Fruit fly (Drosophila melanogaster) Kc167 (cell line): ENCODE results near the gene Sas-6.

Experiments
- Myc ChIP-seq: fragments of >200 bp; optimal IDR thresholded peaks from 2 replicates; lab custom pipeline; 2017; ENCODE audit warnings: missing external identifiers
- Sin3A ChIP-seq: fragments of >200 bp; optimal IDR thresholded peaks from 2 replicates; lab custom pipeline; 2018; ENCODE audit warnings: missing external identifiers
- h ChIP-seq: fragments of >200 bp; optimal IDR thresholded peaks from 3 replicates; lab custom pipeline; 2018; ENCODE audit warnings: missing external identifiers
- insv ChIP-seq: fragments of >200 bp; optimal IDR thresholded peaks from 3 replicates; lab custom pipeline; 2018; ENCODE audit warnings: missing external identifiers
- psq ChIP-seq: fragments of >200 bp; optimal IDR thresholded peaks from 2 replicates; lab custom pipeline; 2017; ENCODE audit warnings: missing external identifiers
- ttk ChIP-seq: sonication (Bioruptor generic); optimal IDR thresholded peaks from 2 replicates; lab custom pipeline; 2017; ENCODE audit warnings: missing external identifiers

- TF ChIP-seq psq (no peak), ttk (lab: Kevin White, UChicago) (no peak), insv (lab: Kevin White, UChicago) (no peak), h (lab: Kevin White, UChicago) (no peak), Myc (lab: Kevin White, UChicago) (no peak), Sin3A (lab: Kevin White, UChicago) (no peak)
Observed at dm6 chr3R:30040879-30041278, 45.7 kb downstream of the Sas-6 start.
